Worm (Caenorhabditis elegans): ENCODE measurements around the gene sox-3.

sox-3 gene

DNA sequence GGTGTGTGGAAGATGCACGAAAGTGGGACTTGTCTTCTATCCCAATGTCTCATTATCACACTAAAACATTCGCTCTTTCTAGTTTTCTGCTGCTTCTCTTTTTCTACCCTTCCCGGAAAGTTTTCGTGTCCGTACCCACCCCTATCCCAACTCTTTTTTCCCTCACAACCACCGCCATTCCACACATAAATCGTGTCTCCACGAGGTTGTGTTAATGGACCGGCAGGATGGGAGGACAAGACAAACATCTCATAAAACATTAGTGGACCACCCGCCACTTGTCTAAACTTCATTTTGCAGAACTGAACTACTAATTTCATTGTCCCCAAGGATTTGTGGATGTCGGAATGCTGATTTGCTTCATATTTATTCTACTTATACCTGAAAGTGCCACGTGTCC is 18.8 kb downstream of the sox-3 start, which contains the start of gene slt-1:
slt-1 (plus strand) TSS at position 301 of the 400 bp plus-strand sequence.
- TF ChIP-seq bed-3 (GFP tag; optimal IDR thresholded peaks at IDR 0.05) (no peak), elt-3 (tag; optimal IDR thresholded peaks at IDR 0.05) (no peak), unc-120 (tag; optimal IDR thresholded peaks at IDR 0.05; ENCODE audit: poor library complexity, severe bottlenecking) (peak; percentile 32), blmp-1 (tag; optimal IDR thresholded peaks at IDR 0.05) (no peak), nhr-237 (tag; optimal IDR thresholded peaks at IDR 0.05) (no peak), hlh-1 (tag; optimal IDR thresholded peaks at IDR 0.05) (no peak), unc-62 (GFP tag; optimal IDR thresholded peaks at IDR 0.05) (no peak), lin-32 (GFP tag; optimal IDR thresholded peaks at IDR 0.05) (no peak)

DNA sequence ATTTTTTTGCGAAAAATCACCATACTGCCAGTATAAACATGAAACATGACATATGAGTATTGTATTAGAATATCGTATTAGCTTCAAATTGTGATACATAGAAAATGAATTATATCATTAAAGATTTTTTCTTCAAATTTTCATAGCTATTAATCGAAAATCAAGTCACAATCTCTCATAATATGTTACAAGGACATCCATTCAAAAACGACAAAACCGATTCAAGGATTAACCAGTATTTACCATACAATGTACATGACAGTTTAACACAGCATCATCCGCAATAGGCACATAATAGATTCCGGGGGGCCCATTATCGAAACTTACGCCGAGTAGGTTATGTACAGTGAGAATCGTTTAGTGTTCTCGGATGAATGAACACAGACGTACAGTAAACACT is 21.5 kb downstream of the sox-3 start:
- TF ChIP-seq ceh-39 (tag; optimal IDR thresholded peaks at IDR 0.05) (no peak), tbx-8 (GFP tag; optimal IDR thresholded peaks at IDR 0.05) (no peak), pha-4 (tag; optimal IDR thresholded peaks at IDR 0.05) (no peak), lsy-2 (tag; optimal IDR thresholded peaks at IDR 0.05) (no peak), unc-120 (tag; optimal IDR thresholded peaks at IDR 0.05; ENCODE audit: poor library complexity, severe bottlenecking) (no peak), ces-1 (GFP tag; optimal IDR thresholded peaks at IDR 0.05) (no peak), mab-5 (tag; optimal IDR thresholded peaks at IDR 0.05) (no peak)

DNA sequence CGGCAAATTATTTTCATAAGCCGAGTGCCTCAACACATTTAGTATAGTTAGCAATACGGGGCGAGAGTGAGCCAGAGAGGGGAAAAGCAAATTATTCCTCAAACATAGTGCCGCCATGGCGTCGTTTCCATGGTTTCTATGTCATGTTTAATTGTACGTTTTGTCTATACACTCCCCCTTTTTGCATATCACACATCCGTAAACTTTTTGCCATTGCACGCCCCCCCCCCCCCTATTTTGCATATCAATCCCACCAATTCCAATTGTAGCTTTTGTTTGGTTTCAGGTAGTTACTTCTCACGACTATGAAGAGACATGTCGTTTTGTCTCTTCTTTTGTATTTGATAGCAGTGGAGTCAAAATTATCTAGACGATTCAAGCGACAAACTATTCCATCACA is 28.8 kb downstream of the sox-3 start, which contains the start of gene C26G2.2:
C26G2.2 (plus strand) TSS at position 301 of the 400 bp plus-strand sequence.
- TF ChIP-seq nhr-28 (tag; optimal IDR thresholded peaks at IDR 0.05) (no peak), nhr-76 (tag; optimal IDR thresholded peaks at IDR 0.05) (no peak), blmp-1 (tag; optimal IDR thresholded peaks at IDR 0.05) (no peak), ceh-43 (GFP tag; optimal IDR thresholded peaks at IDR 0.05) (no peak), nhr-237 (tag; optimal IDR thresholded peaks at IDR 0.05) (no peak), unc-62 (GFP tag; optimal IDR thresholded peaks at IDR 0.05) (no peak), elt-3 (tag; optimal IDR thresholded peaks at IDR 0.05) (no peak), nhr-12 (tag; optimal IDR thresholded peaks at IDR 0.05) (no peak), M03D4.4 (tag; optimal IDR thresholded peaks at IDR 0.05) (no peak), snpc-4 (tag; optimal IDR thresholded peaks at IDR 0.05) (no peak), ceh-39 (tag; optimal IDR thresholded peaks at IDR 0.05) (no peak), sptf-1 (tag; optimal IDR thresholded peaks at IDR 0.05) (no peak), unc-120 (tag; optimal IDR thresholded peaks at IDR 0.05; ENCODE audit: poor library complexity, severe bottlenecking) (no peak), pha-4 (tag; optimal IDR thresholded peaks at IDR 0.05) (no peak), hlh-1 (tag; optimal IDR thresholded peaks at IDR 0.05) (no peak), lsy-2 (tag; optimal IDR thresholded peaks at IDR 0.05) (no peak), tbx-8 (GFP tag; optimal IDR thresholded peaks at IDR 0.05) (no peak), bed-3 (GFP tag; optimal IDR thresholded peaks at IDR 0.05) (no peak), ztf-11 (tag; optimal IDR thresholded peaks at IDR 0.05) (no peak), flh-1 (GFP tag; optimal IDR thresholded peaks at IDR 0.05) (no peak)

DNA sequence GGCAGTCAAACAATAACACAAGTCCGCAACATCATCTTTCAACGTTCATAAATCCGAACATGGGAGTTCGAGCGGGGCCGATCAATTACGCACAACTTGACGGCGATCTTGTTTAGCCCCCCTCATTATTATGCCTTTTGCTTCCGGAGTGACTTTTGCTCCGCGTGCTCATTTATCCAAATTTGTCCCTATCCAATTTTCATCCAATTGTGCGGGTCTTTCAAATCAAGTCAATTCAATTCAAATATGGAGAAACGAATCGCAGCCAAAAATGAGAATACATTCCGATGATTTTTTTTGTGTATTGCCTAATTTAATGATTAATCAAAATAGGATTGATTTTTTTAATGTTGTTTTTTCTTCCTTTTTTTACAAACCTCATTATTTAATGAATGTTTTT is 30.3 kb downstream of the sox-3 start:
- TF ChIP-seq elt-1 (tag; optimal IDR thresholded peaks at IDR 0.05; ENCODE audit: borderline replicate concordance, insufficient read depth) = no peak
- TF ChIP-seq ces-1 (GFP tag; optimal IDR thresholded peaks at IDR 0.05) = peak; percentile 89

ce11 chrX:14661918-14662317 is 30.9 kb downstream of the sox-3 start:
- no peak for TF ChIP-seq nhr-76 (tag; optimal IDR thresholded peaks at IDR 0.05)
- TF ChIP-seq unc-120 (tag; optimal IDR thresholded peaks at IDR 0.05; ENCODE audit: poor library complexity, severe bottlenecking) = no peak
- TF ChIP-seq sem-2 (GFP tag; optimal IDR thresholded peaks at IDR 0.05) = no peak
- TF ChIP-seq ceh-39 (tag; optimal IDR thresholded peaks at IDR 0.05) = no peak
- no peak for TF ChIP-seq snpc-4 (tag; optimal IDR thresholded peaks at IDR 0.05)
- TF ChIP-seq mls-2 (tag; optimal IDR thresholded peaks at IDR 0.05) = no peak
- TF ChIP-seq mab-5 (tag; optimal IDR thresholded peaks at IDR 0.05) = no peak
- no peak for TF ChIP-seq flh-1 (GFP tag; optimal IDR thresholded peaks at IDR 0.05)
- TF ChIP-seq ces-1 (GFP tag; optimal IDR thresholded peaks at IDR 0.05) = no peak
- TF ChIP-seq ceh-83 (GFP tag; optimal IDR thresholded peaks at IDR 0.05) = no peak
- no peak for TF ChIP-seq elt-3 (tag; optimal IDR thresholded peaks at IDR 0.05)
- TF ChIP-seq ceh-43 (GFP tag; optimal IDR thresholded peaks at IDR 0.05) = no peak
- TF ChIP-seq lin-13 (tag; optimal IDR thresholded peaks at IDR 0.05) = no peak
- no peak for TF ChIP-seq mep-1 (tag; optimal IDR thresholded peaks at IDR 0.05)
- no peak for TF ChIP-seq lsy-2 (tag; optimal IDR thresholded peaks at IDR 0.05)
- no peak for TF ChIP-seq M03D4.4 (tag; optimal IDR thresholded peaks at IDR 0.05)
- no peak for TF ChIP-seq nhr-28 (tag; optimal IDR thresholded peaks at IDR 0.05)
- no peak for TF ChIP-seq unc-62 (GFP tag; optimal IDR thresholded peaks at IDR 0.05)
- TF ChIP-seq hlh-1 (tag; optimal IDR thresholded peaks at IDR 0.05) = no peak
- no peak for TF ChIP-seq elt-1 (tag; optimal IDR thresholded peaks at IDR 0.05; ENCODE audit: borderline replicate concordance, insufficient read depth)

All from whole organism, mixed stage, embryonic.